Fruit fly (Drosophila melanogaster): ENCODE measurements around the gene CG7059.

CG7059 gene

DNA sequence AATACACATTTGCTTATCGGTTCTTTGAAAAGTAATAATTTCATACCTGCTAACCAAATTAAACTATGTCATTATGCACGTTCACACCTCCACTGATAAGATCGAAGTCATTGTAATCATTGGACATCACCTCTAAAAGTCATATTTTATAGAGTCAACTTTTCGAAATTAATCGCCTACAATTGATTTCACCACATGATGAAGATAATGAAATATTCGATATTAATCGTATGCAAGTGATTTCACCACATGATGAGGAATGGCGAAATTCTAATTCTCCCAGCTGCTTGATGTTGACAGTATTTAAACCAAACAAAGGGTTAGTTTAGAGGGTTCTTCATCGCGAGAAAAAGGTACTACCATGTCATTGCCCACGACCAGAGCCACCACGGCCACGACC, 13.9 kb upstream of the CG7059 start, which contains the start of gene CG18596 (continued):
- TF ChIP-seq Trl (optimal IDR thresholded peaks at IDR 0.05) (no peak), Trl (GFP tag; optimal IDR thresholded peaks at IDR 0.05) (no peak), CG15479 (GFP tag; optimal IDR thresholded peaks at IDR 0.05) (no peak), Hr39 (optimal IDR thresholded peaks at IDR 0.05) (no peak), CG14667 (GFP tag; IDR thresholded peaks at IDR 0.05) (no peak), CG34376 (GFP tag; optimal IDR thresholded peaks at IDR 0.05) (no peak), zfh1 (GFP tag; IDR thresholded peaks at IDR 0.05) (no peak), CG10431 (GFP tag; optimal IDR thresholded peaks at IDR 0.05) (no peak), CG4360 (GFP tag; IDR thresholded peaks at IDR 0.05) (no peak), cwo (GFP tag; optimal IDR thresholded peaks at IDR 0.05) (no peak), knrl (GFP tag; IDR thresholded peaks at IDR 0.05; ENCODE audit: partially characterized antibody) (peak; percentile 94), Kr (GFP tag; optimal IDR thresholded peaks at IDR 0.05) (peak; percentile 38), Meics (GFP tag; optimal IDR thresholded peaks at IDR 0.05) (no peak), sqz (GFP tag; optimal IDR thresholded peaks at IDR 0.05) (no peak), CG8359 (GFP tag; optimal IDR thresholded peaks at IDR 0.05; ENCODE audit: borderline replicate concordance) (no peak), inv (GFP tag; IDR thresholded peaks at IDR 0.05; ENCODE audit: partially characterized antibody) (peak; percentile 88), repo (GFP tag; optimal IDR thresholded peaks at IDR 0.05) (no peak), BEAF-32 (GFP tag; optimal IDR thresholded peaks at IDR 0.05) (peak; percentile 88), hkb (optimal IDR thresholded peaks at IDR 0.05) (no peak), hkb (GFP tag; IDR thresholded peaks at IDR 0.05) (no peak), CrebB (tag; optimal IDR thresholded peaks at IDR 0.05) (no peak), CG31224 (GFP tag; IDR thresholded peaks at IDR 0.05) (no peak), Hand (GFP tag; optimal IDR thresholded peaks at IDR 0.05) (no peak), tx (GFP tag; optimal IDR thresholded peaks at IDR 0.05) (no peak), Oaz (GFP tag; IDR thresholded peaks at IDR 0.05) (no peak), Dip3 (GFP tag; optimal IDR thresholded peaks at IDR 0.05) (no peak), trh (GFP tag; optimal IDR thresholded peaks at IDR 0.05) (no peak), CG32532 (GFP tag; IDR thresholded peaks at IDR 0.05) (no peak), CG16815 (GFP tag; optimal IDR thresholded peaks at IDR 0.05) (no peak), CG12659 (GFP tag; optimal IDR thresholded peaks at IDR 0.05) (peak; percentile 33), CG12769 (tag; optimal IDR thresholded peaks at IDR 0.05) (no peak), Dref (GFP tag; IDR thresholded peaks at IDR 0.05) (peak; percentile 64), bowl (GFP tag; IDR thresholded peaks at IDR 0.05) (no peak), CG7271 (tag; optimal IDR thresholded peaks at IDR 0.05) (no peak), Rfx (GFP tag; IDR thresholded peaks at IDR 0.05) (no peak), Atf-2 (GFP tag; optimal IDR thresholded peaks at IDR 0.05) (no peak), so (GFP tag; IDR thresholded peaks at IDR 0.05) (no peak), bbx (GFP tag; IDR thresholded peaks at IDR 0.05; ENCODE audit: partially characterized antibody) (peak; percentile 93), Drgx (GFP tag; IDR thresholded peaks at IDR 0.05) (no peak), tgo (GFP tag; IDR thresholded peaks at IDR 0.05) (no peak), CG3726 (GFP tag; IDR thresholded peaks at IDR 0.05) (no peak), psq (GFP tag; optimal IDR thresholded peaks at IDR 0.05) (no peak), gt (GFP tag; IDR thresholded peaks at IDR 0.05) (no peak), CG13123 (GFP tag; optimal IDR thresholded peaks at IDR 0.05) (no peak), CG9876 (GFP tag; optimal IDR thresholded peaks at IDR 0.05) (no peak), ssp (GFP tag; IDR thresholded peaks at IDR 0.05) (no peak), CG6175 (GFP tag; IDR thresholded peaks at IDR 0.05) (no peak), br (optimal IDR thresholded peaks at IDR 0.05) (no peak), h (optimal IDR thresholded peaks at IDR 0.05) (no peak), Deaf1 (tag; optimal IDR thresholded peaks at IDR 0.05) (no peak), HLH4C (GFP tag; IDR thresholded peaks at IDR 0.05; ENCODE audit: partially characterized antibody) (peak; percentile 90), caup (GFP tag; optimal IDR thresholded peaks at IDR 0.05; ENCODE audit: severe bottlenecking) (no peak), HHEX (GFP tag; optimal IDR thresholded peaks at IDR 0.05) (no peak), pfk (GFP tag; optimal IDR thresholded peaks at IDR 0.05) (no peak)
